Worm (Caenorhabditis elegans) whole organism, midembryonic: ENCODE measurements around the gene C50D2.7.

ENCODE experiments used
- T22C8.4 ChIP-seq: fragments of 200-800 bp; sonication (Bioruptor generic); IDR thresholded peaks from 2 replicates; pipeline ENCODE4 v1.3.6; 2022; ENCODE audit warnings: missing genetic modification characterization, missing compliant biosample characterization
- cog-1 ChIP-seq: sonication (generic microtip); optimal IDR thresholded peaks from 2 replicates; lab custom pipeline; 2016; ENCODE audit warnings: missing genetic modification characterization, missing compliant biosample characterization
- flt-1 ChIP-seq: fragments of 200-800 bp; sonication (Bioruptor generic); IDR thresholded peaks from 2 replicates; pipeline ENCODE4 v1.3.6; 2022; ENCODE audit warnings: missing genetic modification characterization, missing compliant biosample characterization
- klf-2 ChIP-seq: fragments of 200-800 bp; sonication (Bioruptor generic); conservative IDR thresholded peaks from 2 replicates; pipeline ENCODE4 v1.3.6; 2022; ENCODE audit warnings: missing genetic modification reagents, missing genetic modification characterization, missing compliant biosample characterization
- med-1 ChIP-seq: sonication (generic microtip); optimal IDR thresholded peaks from 2 replicates; lab custom pipeline; 2017; ENCODE audit warnings: missing genetic modification characterization, mild to moderate bottlenecking, missing compliant biosample characterization, antibody characterized with exemption, missing genetic modification reagents; ENCODE audit not compliant: insufficient read depth
- ref-1 ChIP-seq: fragments of 200-800 bp; sonication (Bioruptor generic); conservative IDR thresholded peaks from 2 replicates; pipeline ENCODE4 v1.3.6; 2022; ENCODE audit warnings: missing genetic modification reagents, missing genetic modification characterization, missing compliant biosample characterization
- tab-1 ChIP-seq: fragments of 200-800 bp; sonication (Bioruptor generic); IDR thresholded peaks from 2 replicates; pipeline ENCODE4 v1.3.6; 2022; ENCODE audit warnings: missing genetic modification characterization, missing compliant biosample characterization
- ztf-29 ChIP-seq: fragments of 200-800 bp; sonication (Bioruptor generic); IDR thresholded peaks from 2 replicates; pipeline ENCODE4 v1.3.6; 2022; ENCODE audit warnings: missing genetic modification reagents, missing genetic modification characterization, missing compliant biosample characterization

- TF ChIP-seq tab-1 (no peak), flt-1 (GFP tag; lab: Robert Waterston, UW) (no peak), cog-1 (tag; lab: Kevin White, UChicago) (no peak), klf-2 (GFP tag; lab: Robert Waterston, UW) (no peak), med-1 (GFP tag; lab: Kevin White, UChicago) (no peak), ref-1 (no peak), T22C8.4 (GFP tag; lab: Robert Waterston, UW) (no peak), ztf-29 (no peak)
Measured at ce11 chrII:65484-65883, 29.6 kb downstream of the C50D2.7 start.
